Fruit fly (Drosophila melanogaster): Measurements from ENCODE around the gene CG31528.

CG31528 gene

DNA sequence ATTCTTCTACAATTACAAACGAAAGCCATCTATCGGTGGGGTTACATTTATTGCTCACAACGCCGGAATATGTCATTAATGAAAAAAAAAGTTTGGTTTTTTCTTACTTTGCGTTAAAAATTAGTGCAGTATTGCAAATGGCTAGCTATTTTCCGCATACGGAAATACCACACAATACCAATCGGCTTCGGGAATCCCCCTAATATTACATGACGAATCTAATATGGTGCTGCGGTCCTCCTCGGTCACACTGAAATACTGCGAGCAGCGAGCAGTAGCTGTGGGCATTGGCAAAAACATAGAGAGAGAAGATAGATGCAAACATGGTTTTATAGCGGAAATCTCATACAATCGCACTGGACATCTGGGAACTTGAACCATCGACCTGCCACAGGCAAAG is 28.7 kb upstream of the CG31528 start, which contains the start of gene tub (continued):
- TF ChIP-seq CG8281 (tag; optimal IDR thresholded peaks at IDR 0.05), result no peak
- TF ChIP-seq CG1603 (tag; optimal IDR thresholded peaks at IDR 0.05), result peak; percentile 77
- TF ChIP-seq CG12155 (GFP tag; optimal IDR thresholded peaks at IDR 0.05), result peak; percentile 36
- peak; percentile 31 for TF ChIP-seq gro (GFP tag; optimal IDR thresholded peaks at IDR 0.05)
- peak; percentile 9 for TF ChIP-seq CG9609 (GFP tag; optimal IDR thresholded peaks at IDR 0.05)
- peak; percentile 35 for TF ChIP-seq Antp (GFP tag; optimal IDR thresholded peaks at IDR 0.05)
- TF ChIP-seq CG10565 (GFP tag; optimal IDR thresholded peaks at IDR 0.05), result no peak
- peak; percentile 69 for TF ChIP-seq lilli (GFP tag; optimal IDR thresholded peaks at IDR 0.05)
- no peak for TF ChIP-seq dati (GFP tag; IDR thresholded peaks at IDR 0.05)
- TF ChIP-seq CG6689 (GFP tag; IDR thresholded peaks at IDR 0.05), result 0 out of 2 replicates have a peak, but pooled peaks have one; percentile 25
- TF ChIP-seq odd (GFP tag; optimal IDR thresholded peaks at IDR 0.05), result peak; percentile 40
- TF ChIP-seq Dad (GFP tag; optimal IDR thresholded peaks at IDR 0.05), result peak; percentile 28
- no peak for TF ChIP-seq ems (GFP tag; optimal IDR thresholded peaks at IDR 0.05)
- TF ChIP-seq stwl (tag; optimal IDR thresholded peaks at IDR 0.05), result peak; percentile 73
- no peak for TF ChIP-seq schlank (tag; optimal IDR thresholded peaks at IDR 0.05)
- peak; percentile 48 for TF ChIP-seq nmo (GFP tag; optimal IDR thresholded peaks at IDR 0.05)
- TF ChIP-seq CG10209 (GFP tag; optimal IDR thresholded peaks at IDR 0.05), result peak; percentile 11
- TF ChIP-seq Dref (GFP tag; IDR thresholded peaks at IDR 0.05), result peak; percentile 47
- TF ChIP-seq CG13287 (GFP tag; IDR thresholded peaks at IDR 0.05; ENCODE audit: partially characterized antibody), result peak; percentile 52; the same call in 1 of the 2 replicates
- TF ChIP-seq tin (GFP tag; optimal IDR thresholded peaks at IDR 0.05), result peak; percentile 41
- TF ChIP-seq CG33213 (GFP tag; optimal IDR thresholded peaks at IDR 0.05), result peak; percentile 14
- peak; percentile 30 for TF ChIP-seq CG11398 (GFP tag; optimal IDR thresholded peaks at IDR 0.05)
- TF ChIP-seq Myb (GFP tag; optimal IDR thresholded peaks at IDR 0.05), result peak; percentile 36
- TF ChIP-seq CG12659 (GFP tag; optimal IDR thresholded peaks at IDR 0.05), result peak; percentile 84
- peak; percentile 19; the same call in 1 of the 2 replicates for TF ChIP-seq Bgb (GFP tag; IDR thresholded peaks at IDR 0.05; ENCODE audit: partially characterized antibody)
- TF ChIP-seq slbo (GFP tag; IDR thresholded peaks at IDR 0.05), result peak; percentile 66
- TF ChIP-seq al (GFP tag; IDR thresholded peaks at IDR 0.05), result no peak
- peak; percentile 32 for TF ChIP-seq Dp (GFP tag; optimal IDR thresholded peaks at IDR 0.05)
- TF ChIP-seq CG4730 (GFP tag; IDR thresholded peaks at IDR 0.05), result 0 out of 2 replicates have a peak, but pooled peaks have one; percentile 23
- peak; percentile 72 for TF ChIP-seq ssp (GFP tag; IDR thresholded peaks at IDR 0.05)
- no peak for TF ChIP-seq tap (tag; optimal IDR thresholded peaks at IDR 0.05)
- peak; percentile 37; the same call in 1 of the 3 replicates for TF ChIP-seq Dbx (GFP tag; IDR thresholded peaks at IDR 0.05)
- peak; percentile 24 for TF ChIP-seq CG4820 (GFP tag; optimal IDR thresholded peaks at IDR 0.05)
- TF ChIP-seq H15 (GFP tag; IDR thresholded peaks at IDR 0.05), result no peak
- peak; percentile 50; the same call in 1 of the 2 replicates for TF ChIP-seq CG1024 (GFP tag; IDR thresholded peaks at IDR 0.05)
- TF ChIP-seq Meics (GFP tag; optimal IDR thresholded peaks at IDR 0.05), result peak; percentile 29
- peak; percentile 44 for TF ChIP-seq BEAF-32 (GFP tag; optimal IDR thresholded peaks at IDR 0.05)
- peak; percentile 23 for TF ChIP-seq CG7786 (GFP tag; optimal IDR thresholded peaks at IDR 0.05)
- TF ChIP-seq CG15269 (tag; optimal IDR thresholded peaks at IDR 0.05), result no peak
- peak; percentile 12 for TF ChIP-seq dmrt11E (tag; optimal IDR thresholded peaks at IDR 0.05)
- peak; percentile 84 for TF ChIP-seq CG9797 (GFP tag; optimal IDR thresholded peaks at IDR 0.05)
- TF ChIP-seq NfI (GFP tag; optimal IDR thresholded peaks at IDR 0.05), result peak; percentile 59
- peak; percentile 44 for TF ChIP-seq CHES-1-like (GFP tag; optimal IDR thresholded peaks at IDR 0.05)
- TF ChIP-seq onecut (GFP tag; IDR thresholded peaks at IDR 0.05), result peak; percentile 11; the same call in 1 of the 2 replicates
- TF ChIP-seq CG34224 (GFP tag; IDR thresholded peaks at IDR 0.05; ENCODE audit: partially characterized antibody), result 0 out of 3 replicates have a peak, but pooled peaks have one; percentile 30
- no peak for TF ChIP-seq NC2α (GFP tag; optimal IDR thresholded peaks at IDR 0.05)
- peak; percentile 85 for TF ChIP-seq row (GFP tag; IDR thresholded peaks at IDR 0.05)
- TF ChIP-seq CG17802 (tag; optimal IDR thresholded peaks at IDR 0.05), result peak; percentile 80
- TF ChIP-seq CG2202 (tag; optimal IDR thresholded peaks at IDR 0.05), result no peak
- peak; percentile 67 for TF ChIP-seq zen (tag; optimal IDR thresholded peaks at IDR 0.05)
